Worm (Caenorhabditis elegans) whole organism, L2 larva: ENCODE data around the gene cpi-1.

ENCODE experiments used
- C34F6.9 ChIP-seq: fragments of 150-350 bp; optimal IDR thresholded peaks from 2 replicates; lab custom pipeline; 2014; ENCODE audit warnings: missing biosample characterization, missing genetic modification characterization
- F13H6.1 ChIP-seq: sonication (generic microtip); optimal IDR thresholded peaks from 2 replicates; lab custom pipeline; 2016; ENCODE audit warnings: missing genetic modification characterization, missing compliant biosample characterization
- R02D3.7 ChIP-seq: fragments of 150-350 bp; optimal IDR thresholded peaks from 2 replicates; lab custom pipeline; 2014; ENCODE audit warnings: missing biosample characterization, missing genetic modification characterization
- Y55F3AM.14 ChIP-seq: fragments of 200-800 bp; sonication (Bioruptor generic); optimal IDR thresholded peaks from 2 replicates; lab custom pipeline; 2018; ENCODE audit warnings: mild to moderate bottlenecking, missing genetic modification characterization, missing compliant biosample characterization
- ZK546.5 ChIP-seq: sonication (generic microtip); optimal IDR thresholded peaks from 2 replicates; lab custom pipeline; 2017; ENCODE audit warnings: missing biosample characterization, missing genetic modification characterization
- alr-1 ChIP-seq: fragments of 150-350 bp; optimal IDR thresholded peaks from 2 replicates; lab custom pipeline; 2014; ENCODE audit warnings: missing biosample characterization, missing genetic modification characterization
- aly-2 ChIP-seq: fragments of 150-350 bp; optimal IDR thresholded peaks from 2 replicates; lab custom pipeline; 2014; ENCODE audit warnings: missing biosample characterization, missing genetic modification characterization
- blmp-1 ChIP-seq: sonication (generic microtip); optimal IDR thresholded peaks from 2 replicates; lab custom pipeline; 2017; ENCODE audit warnings: missing genetic modification characterization, mild to moderate bottlenecking, missing compliant biosample characterization, antibody characterized with exemption, moderate library complexity; ENCODE audit not compliant: insufficient read depth
- ceh-16 ChIP-seq: fragments of 150-350 bp; optimal IDR thresholded peaks from 2 replicates; lab custom pipeline; 2014; ENCODE audit warnings: missing biosample characterization, missing genetic modification characterization
- ceh-82 ChIP-seq: fragments of 150-350 bp; optimal IDR thresholded peaks from 2 replicates; lab custom pipeline; 2014; ENCODE audit warnings: missing biosample characterization, missing genetic modification characterization
- crh-2 ChIP-seq: sonication (generic microtip); optimal IDR thresholded peaks from 2 replicates; lab custom pipeline; 2017; ENCODE audit warnings: missing biosample characterization, missing genetic modification characterization
- egl-27 ChIP-seq: sonication (generic microtip); optimal IDR thresholded peaks from 3 replicates; lab custom pipeline; 2017; ENCODE audit warnings: missing biosample characterization, missing genetic modification reagents, missing genetic modification characterization
- elt-1 ChIP-seq: fragments of 150-350 bp; optimal IDR thresholded peaks from 2 replicates; lab custom pipeline; 2014; ENCODE audit warnings: missing biosample characterization, missing genetic modification characterization
- fos-1 ChIP-seq: fragments of 150-350 bp; optimal IDR thresholded peaks from 2 replicates; lab custom pipeline; 2014; ENCODE audit warnings: missing biosample characterization, missing genetic modification characterization
- gmeb-1 ChIP-seq: fragments of 150-350 bp; optimal IDR thresholded peaks from 2 replicates; lab custom pipeline; 2014; ENCODE audit warnings: missing biosample characterization, missing genetic modification characterization
- lin-11 ChIP-seq: fragments of 150-350 bp; sonication (generic microtip); optimal IDR thresholded peaks from 2 replicates; lab custom pipeline; 2014; ENCODE audit warnings: missing biosample characterization, missing genetic modification characterization, inconsistent platforms, mixed read lengths
- lin-13 ChIP-seq: fragments of 150-350 bp; optimal IDR thresholded peaks from 2 replicates; lab custom pipeline; 2014; ENCODE audit warnings: missing biosample characterization, missing genetic modification reagents, missing genetic modification characterization
- lsy-2 ChIP-seq, 2 experiments: fragments of 150-350 bp in 1 of 2; sonication (generic microtip) in 1 of 2; optimal IDR thresholded peaks; 2 replicates each; lab custom pipeline; 2014 to 2017; ENCODE audit warnings: missing biosample characterization in 2 of 2, missing genetic modification characterization in 2 of 2
- mab-5 ChIP-seq: fragments of 150-350 bp; optimal IDR thresholded peaks from 2 replicates; lab custom pipeline; 2014; ENCODE audit warnings: missing biosample characterization, missing genetic modification characterization
- mbf-1 ChIP-seq: sonication (generic microtip); optimal IDR thresholded peaks from 2 replicates; lab custom pipeline; 2017; ENCODE audit warnings: missing biosample characterization, missing genetic modification characterization
- mdl-1 ChIP-seq, 2 experiments: fragments of 150-350 bp in 1 of 2; sonication (generic microtip) in 1 of 2; optimal IDR thresholded peaks; 2 replicates each; lab custom pipeline; 2017; ENCODE audit warnings: missing biosample characterization in 2 of 2, missing genetic modification characterization in 2 of 2
- nhr-10 ChIP-seq: sonication (generic microtip); optimal IDR thresholded peaks from 2 replicates; lab custom pipeline; 2017; ENCODE audit warnings: missing biosample characterization, missing genetic modification characterization
- nhr-11 ChIP-seq: fragments of 150-350 bp; optimal IDR thresholded peaks from 2 replicates; lab custom pipeline; 2014; ENCODE audit warnings: missing biosample characterization, missing genetic modification characterization
- nhr-12 ChIP-seq: fragments of 150-350 bp; optimal IDR thresholded peaks from 2 replicates; lab custom pipeline; 2014; ENCODE audit warnings: missing biosample characterization, missing genetic modification characterization
- nhr-129 ChIP-seq: fragments of 150-350 bp; optimal IDR thresholded peaks from 2 replicates; lab custom pipeline; 2014; ENCODE audit warnings: missing biosample characterization, missing genetic modification characterization
- nhr-21 ChIP-seq: fragments of 150-350 bp; optimal IDR thresholded peaks from 2 replicates; lab custom pipeline; 2014; ENCODE audit warnings: missing biosample characterization, missing genetic modification characterization
- nhr-237 ChIP-seq: fragments of 150-350 bp; optimal IDR thresholded peaks from 2 replicates; lab custom pipeline; 2014; ENCODE audit warnings: missing biosample characterization, missing genetic modification characterization
- nhr-25 ChIP-seq: fragments of 150-350 bp; sonication (generic microtip); optimal IDR thresholded peaks from 3 replicates; lab custom pipeline; 2014; ENCODE audit warnings: missing biosample characterization, missing genetic modification characterization
- nhr-6 ChIP-seq: fragments of 150-350 bp; optimal IDR thresholded peaks from 2 replicates; lab custom pipeline; 2014; ENCODE audit warnings: missing biosample characterization, missing genetic modification characterization
- nhr-77 ChIP-seq: fragments of 150-350 bp; optimal IDR thresholded peaks from 2 replicates; lab custom pipeline; 2014; ENCODE audit warnings: missing biosample characterization, missing genetic modification characterization
- peb-1 ChIP-seq: fragments of 150-350 bp; optimal IDR thresholded peaks from 2 replicates; lab custom pipeline; 2014; ENCODE audit warnings: missing biosample characterization, missing genetic modification characterization
- sem-4 ChIP-seq: fragments of 150-350 bp; optimal IDR thresholded peaks from 2 replicates; lab custom pipeline; 2014; ENCODE audit warnings: missing biosample characterization, missing genetic modification reagents, missing genetic modification characterization
- skn-1 ChIP-seq: sonication (generic microtip); optimal IDR thresholded peaks from 2 replicates; lab custom pipeline; 2017; ENCODE audit warnings: missing biosample characterization, missing genetic modification characterization
- sma-3 ChIP-seq: sonication (generic microtip); optimal IDR thresholded peaks from 2 replicates; lab custom pipeline; 2016; ENCODE audit warnings: missing genetic modification reagents, missing genetic modification characterization, missing compliant biosample characterization
- sma-9 ChIP-seq, 2 experiments: fragments of 150-350 bp in 1 of 2; sonication (generic microtip) in 1 of 2; optimal IDR thresholded peaks; 2 replicates each; lab custom pipeline; 2014 to 2016; ENCODE audit warnings: missing genetic modification characterization in 2 of 2, mild to moderate bottlenecking in 1 of 2, missing biosample characterization in 1 of 2, missing compliant biosample characterization in 1 of 2, missing genetic modification reagents in 1 of 2, moderate library complexity in 1 of 2
- snpc-4 ChIP-seq: fragments of 150-350 bp; optimal IDR thresholded peaks from 2 replicates; lab custom pipeline; 2014; ENCODE audit warnings: missing biosample characterization, missing genetic modification characterization
- unc-39 ChIP-seq: fragments of 150-350 bp; optimal IDR thresholded peaks from 2 replicates; lab custom pipeline; 2014; ENCODE audit warnings: missing biosample characterization, missing genetic modification characterization
- unc-55 ChIP-seq: fragments of 150-350 bp; sonication (generic microtip); optimal IDR thresholded peaks from 3 replicates; lab custom pipeline; 2014; ENCODE audit warnings: missing biosample characterization, missing genetic modification reagents, missing genetic modification characterization
- ztf-1 ChIP-seq: fragments of 200-800 bp; sonication (Bioruptor generic); conservative IDR thresholded peaks from 2 replicates; pipeline ENCODE4 v1.3.6; 2022; ENCODE audit warnings: missing genetic modification characterization, missing compliant biosample characterization
- ztf-4 ChIP-seq: fragments of 150-350 bp; optimal IDR thresholded peaks from 2 replicates; lab custom pipeline; 2014; ENCODE audit warnings: missing biosample characterization, missing genetic modification characterization

cpi-1 gene

ce11 chrIV:6108665-6109064, 15.2 kb upstream of the cpi-1 start:
- TF ChIP-seq peb-1 (tag; lab: Kevin White, UChicago), result no peak
- no peak for TF ChIP-seq nhr-6 (tag; lab: Kevin White, UChicago)
- TF ChIP-seq sma-3 (GFP tag; lab: Kevin White, UChicago), result no peak
- TF ChIP-seq mab-5 (tag; lab: Kevin White, UChicago), result no peak
- no peak for TF ChIP-seq nhr-237 (tag; lab: Kevin White, UChicago)
- no peak for TF ChIP-seq nhr-21 (tag; lab: Kevin White, UChicago)
- no peak for TF ChIP-seq C34F6.9 (tag; lab: Kevin White, UChicago)
- no peak for TF ChIP-seq elt-1 (tag; lab: Kevin White, UChicago)
- no peak for TF ChIP-seq unc-55
- no peak for TF ChIP-seq nhr-77
- TF ChIP-seq fos-1 (tag; lab: Kevin White, UChicago), result no peak
- TF ChIP-seq Y55F3AM.14 (GFP tag; lab: Kevin White, UChicago), result no peak
- TF ChIP-seq ztf-4 (tag; lab: Kevin White, UChicago), result no peak
- TF ChIP-seq F13H6.1, result no peak
- no peak for TF ChIP-seq R02D3.7 (tag; lab: Kevin White, UChicago)

ce11 chrIV:6104446-6104845, 11.0 kb upstream of the cpi-1 start:
- TF ChIP-seq aly-2 (no peak), snpc-4 (tag; lab: Kevin White, UChicago) (no peak)

- TF ChIP-seq nhr-21 (tag; lab: Kevin White, UChicago) (peak; percentile 84), crh-2 (tag; lab: Kevin White, UChicago) (peak; percentile 38), aly-2 (no peak), F13H6.1 (peak; percentile 27), gmeb-1 (tag; lab: Kevin White, UChicago) (peak; percentile 30), nhr-25 (tag; lab: Kevin White, UChicago) (peak; percentile 76), unc-39 (no peak), egl-27 (peak; percentile 57), ztf-1 (no peak), sma-9 (GFP tag; optimal IDR thresholded peaks at IDR 0.05; lab: Kevin White, UChicago) (peak; percentile 98), sma-9 (tag; optimal IDR thresholded peaks at IDR 0.05; lab: Kevin White, UChicago) (no peak), sma-3 (GFP tag; lab: Kevin White, UChicago) (peak; percentile 92), skn-1 (tag; lab: Kevin White, UChicago) (no peak), mbf-1 (tag; lab: Kevin White, UChicago) (no peak), lsy-2 (tag; optimal IDR thresholded peaks at IDR 0.05; lab: Kevin White, UChicago) (peak in 1 of 2 experiments; percentile 46), nhr-77 (no peak), mdl-1 (tag; optimal IDR thresholded peaks at IDR 0.05; lab: Kevin White, UChicago) (peak; percentile 24 to 63), nhr-129 (tag; lab: Kevin White, UChicago) (peak; percentile 31), fos-1 (tag; lab: Kevin White, UChicago) (peak; percentile 73)
Observed at ce11 chrIV:6099770-6100169, 6.3 kb upstream of the cpi-1 start.

- TF ChIP-seq C34F6.9 (tag; lab: Kevin White, UChicago) (peak; percentile 73), nhr-77 (no peak), alr-1 (no peak), R02D3.7 (tag; lab: Kevin White, UChicago) (no peak), ztf-1 (no peak), lin-11 (peak; percentile 28), nhr-12 (tag; lab: Kevin White, UChicago) (no peak), ZK546.5 (tag; lab: Kevin White, UChicago) (no peak), blmp-1 (peak; percentile 95), fos-1 (tag; lab: Kevin White, UChicago) (peak; percentile 83), mab-5 (tag; lab: Kevin White, UChicago) (peak; percentile 25), unc-55 (peak; percentile 82), nhr-11 (peak; percentile 14), skn-1 (tag; lab: Kevin White, UChicago) (no peak), crh-2 (tag; lab: Kevin White, UChicago) (peak; percentile 72), gmeb-1 (tag; lab: Kevin White, UChicago) (peak; percentile 57), sem-4 (tag; lab: Kevin White, UChicago) (peak; percentile 89), aly-2 (no peak), nhr-10 (tag; lab: Kevin White, UChicago) (no peak), snpc-4 (tag; lab: Kevin White, UChicago) (peak; percentile 68), egl-27 (peak; percentile 75), nhr-237 (tag; lab: Kevin White, UChicago) (no peak), nhr-21 (tag; lab: Kevin White, UChicago) (peak; percentile 92), ceh-16 (tag; lab: Kevin White, UChicago) (no peak), sma-3 (GFP tag; lab: Kevin White, UChicago) (peak; percentile 78), F13H6.1 (peak; percentile 95), mdl-1 (tag; optimal IDR thresholded peaks at IDR 0.05; lab: Kevin White, UChicago) (peak; percentile 44 to 59), nhr-25 (tag; lab: Kevin White, UChicago) (peak; percentile 95), nhr-6 (tag; lab: Kevin White, UChicago) (peak; percentile 70), ztf-4 (tag; lab: Kevin White, UChicago) (peak; percentile 46), sma-9 (GFP tag; optimal IDR thresholded peaks at IDR 0.05; lab: Kevin White, UChicago) (peak; percentile 92), sma-9 (tag; optimal IDR thresholded peaks at IDR 0.05; lab: Kevin White, UChicago) (peak; percentile 77), lsy-2 (tag; optimal IDR thresholded peaks at IDR 0.05; lab: Kevin White, UChicago) (peak in 1 of 2 experiments; percentile 66), ceh-82 (tag; lab: Kevin White, UChicago) (no peak), Y55F3AM.14 (GFP tag; lab: Kevin White, UChicago) (peak; percentile 84), lin-13 (GFP tag; lab: Kevin White, UChicago) (peak; percentile 74)
Observed at ce11 chrIV:6097040-6097928, 3.8 kb upstream of the cpi-1 start.
